Fruit fly (Drosophila melanogaster) whole organism, embryonic: ENCODE measurements around the gene D.
A peak's percentile ranks its signal among the peaks of the same experiment; 100 is the strongest.

Experiments
- Ada2b ChIP-seq: fragments of 200-800 bp; sonication (Bioruptor generic); IDR thresholded peaks from 2 replicates; pipeline ENCODE4 v1.3.6; 2022; ENCODE audit warnings: missing biosample characterization, missing genetic modification characterization
- Asciz ChIP-seq: fragments of 200-800 bp; sonication (Bioruptor generic); optimal IDR thresholded peaks from 2 replicates; lab custom pipeline; 2017; ENCODE audit warnings: missing biosample characterization, mild to moderate bottlenecking, missing genetic modification characterization, missing genetic modification reagents
- Atf6 ChIP-seq: fragments of 200-800 bp; sonication (Bioruptor generic); IDR thresholded peaks from 2 replicates; pipeline ENCODE4 v1.3.6; 2022; ENCODE audit warnings: missing biosample characterization, missing genetic modification characterization
- C15 ChIP-seq: fragments of 200-800 bp; sonication (Bioruptor generic); IDR thresholded peaks from 3 replicates; pipeline ENCODE4 v1.3.6; 2022; ENCODE audit warnings: missing biosample characterization, missing genetic modification characterization
- CG10147 ChIP-seq: fragments of 200-800 bp; sonication (Bioruptor generic); optimal IDR thresholded peaks from 2 replicates; lab custom pipeline; 2019; ENCODE audit warnings: missing biosample characterization, mild to moderate bottlenecking, missing genetic modification characterization, moderate library complexity
- CG10565 ChIP-seq: fragments of 200-800 bp; sonication (Bioruptor generic); optimal IDR thresholded peaks from 3 replicates; lab custom pipeline; 2016; ENCODE audit warnings: missing biosample characterization, mild to moderate bottlenecking, missing genetic modification characterization
- CG10654 ChIP-seq: fragments of 200-800 bp; sonication (Bioruptor generic); optimal IDR thresholded peaks from 2 replicates; lab custom pipeline; 2016; ENCODE audit warnings: missing biosample characterization, missing genetic modification characterization
- CG1233 ChIP-seq: fragments of 200-800 bp; sonication (Bioruptor generic); optimal IDR thresholded peaks from 4 replicates; lab custom pipeline; 2018; ENCODE audit warnings: missing biosample characterization, mild to moderate bottlenecking, missing genetic modification characterization
- CG13287 ChIP-seq: fragments of 200-800 bp; sonication (Bioruptor generic); IDR thresholded peaks from 2 replicates; pipeline ENCODE4 v1.3.6; 2022; ENCODE audit warnings: missing biosample characterization, missing genetic modification characterization; ENCODE audit not compliant: partially characterized antibody
- CG14050 ChIP-seq: fragments of 200-800 bp; sonication (Bioruptor generic); IDR thresholded peaks from 3 replicates; pipeline ENCODE4 v1.3.6; 2022; ENCODE audit warnings: missing biosample characterization, missing genetic modification characterization
- CG15269 ChIP-seq: fragments of 200-800 bp; sonication (Bioruptor generic); optimal IDR thresholded peaks from 2 replicates; lab custom pipeline; 2018; ENCODE audit warnings: missing biosample characterization, mild to moderate bottlenecking, missing genetic modification characterization, moderate library complexity
- CG17328 ChIP-seq: fragments of 200-800 bp; sonication (Bioruptor generic); IDR thresholded peaks from 2 replicates; pipeline ENCODE4 v1.3.6; 2022; ENCODE audit warnings: missing biosample characterization, missing genetic modification characterization
- CG17359 ChIP-seq: fragments of 200-800 bp; sonication (Bioruptor generic); optimal IDR thresholded peaks from 3 replicates; lab custom pipeline; 2018; ENCODE audit warnings: missing biosample characterization, mild to moderate bottlenecking, missing genetic modification characterization, moderate library complexity
- CG1792 ChIP-seq: fragments of 200-800 bp; sonication (Bioruptor generic); optimal IDR thresholded peaks from 2 replicates; lab custom pipeline; 2016; ENCODE audit warnings: missing biosample characterization, missing genetic modification characterization
- CG2875 ChIP-seq: fragments of 200-800 bp; sonication (Bioruptor generic); optimal IDR thresholded peaks from 2 replicates; lab custom pipeline; 2017; ENCODE audit warnings: missing biosample characterization, mild to moderate bottlenecking, missing genetic modification characterization, missing genetic modification reagents
- CG31441 ChIP-seq: fragments of 200-800 bp; sonication (Bioruptor generic); IDR thresholded peaks from 2 replicates; pipeline ENCODE4 v1.3.6; 2022; ENCODE audit warnings: missing biosample characterization, missing genetic modification characterization
- CG33213 ChIP-seq: fragments of 200-800 bp; sonication (Bioruptor generic); optimal IDR thresholded peaks from 3 replicates; lab custom pipeline; 2016; ENCODE audit warnings: missing biosample characterization, missing genetic modification characterization
- CG4328 ChIP-seq: fragments of 200-800 bp; sonication (Bioruptor generic); optimal IDR thresholded peaks from 3 replicates; lab custom pipeline; 2017; ENCODE audit warnings: missing biosample characterization, missing genetic modification reagents, missing genetic modification characterization
- CG6254 ChIP-seq: fragments of 200-800 bp; sonication (Bioruptor generic); optimal IDR thresholded peaks from 3 replicates; lab custom pipeline; 2017; ENCODE audit warnings: mild to moderate bottlenecking, missing biosample characterization, missing genetic modification reagents, missing genetic modification characterization
- CG6683 ChIP-seq: fragments of 200-800 bp; sonication (Bioruptor generic); optimal IDR thresholded peaks from 2 replicates; lab custom pipeline; 2017; ENCODE audit warnings: missing biosample characterization, mild to moderate bottlenecking, missing genetic modification characterization, missing genetic modification reagents
- CG6765 ChIP-seq: fragments of 200-800 bp; sonication (Bioruptor generic); optimal IDR thresholded peaks from 3 replicates; lab custom pipeline; 2017; ENCODE audit warnings: missing biosample characterization, mild to moderate bottlenecking, missing genetic modification characterization
- CG7928 ChIP-seq: fragments of 200-800 bp; sonication (Bioruptor generic); optimal IDR thresholded peaks from 2 replicates; lab custom pipeline; 2017; ENCODE audit warnings: missing biosample characterization, mild to moderate bottlenecking, missing genetic modification characterization
- CG8281 ChIP-seq: fragments of 200-800 bp; sonication (Bioruptor generic); optimal IDR thresholded peaks from 2 replicates; lab custom pipeline; 2018; ENCODE audit warnings: missing biosample characterization, mild to moderate bottlenecking, missing genetic modification characterization, moderate library complexity
- CG9797 ChIP-seq: fragments of 200-800 bp; sonication (Bioruptor generic); optimal IDR thresholded peaks from 3 replicates; lab custom pipeline; 2018; ENCODE audit warnings: missing biosample characterization, mild to moderate bottlenecking, missing genetic modification characterization
- D19B ChIP-seq: fragments of 200-800 bp; sonication (Bioruptor generic); optimal IDR thresholded peaks from 2 replicates; lab custom pipeline; 2017; ENCODE audit warnings: missing biosample characterization, mild to moderate bottlenecking, missing genetic modification characterization
- Ets65A ChIP-seq: fragments of 200-800 bp; sonication (Bioruptor generic); peaks from one replicate; lab custom pipeline; 2016; ENCODE audit warnings: missing biosample characterization, missing genetic modification characterization
- HLH4C ChIP-seq: fragments of 200-800 bp; sonication (Bioruptor generic); IDR thresholded peaks from 3 replicates; pipeline ENCODE4 v1.3.6; 2022; ENCODE audit warnings: missing biosample characterization, missing genetic modification characterization; ENCODE audit not compliant: partially characterized antibody
- Hand ChIP-seq: fragments of 200-800 bp; sonication (Bioruptor generic); optimal IDR thresholded peaks from 2 replicates; lab custom pipeline; 2017; ENCODE audit warnings: mild to moderate bottlenecking, missing biosample characterization, missing genetic modification reagents, missing genetic modification characterization
- Hey ChIP-seq: fragments of 200-800 bp; sonication (Bioruptor generic); optimal IDR thresholded peaks from 3 replicates; lab custom pipeline; 2018; ENCODE audit warnings: missing biosample characterization, mild to moderate bottlenecking, missing genetic modification characterization
- Hmr ChIP-seq: fragments of 200-800 bp; sonication (Bioruptor generic); optimal IDR thresholded peaks from 3 replicates; lab custom pipeline; 2017; ENCODE audit warnings: mild to moderate bottlenecking, missing biosample characterization, missing genetic modification reagents, missing genetic modification characterization
- Jarid2 ChIP-seq: fragments of 200-800 bp; sonication (Bioruptor generic); optimal IDR thresholded peaks from 3 replicates; lab custom pipeline; 2017; ENCODE audit warnings: mild to moderate bottlenecking, missing biosample characterization, missing genetic modification reagents, missing genetic modification characterization
- Mes4 ChIP-seq: fragments of 200-800 bp; sonication (Bioruptor generic); optimal IDR thresholded peaks from 2 replicates; lab custom pipeline; 2016; ENCODE audit warnings: missing biosample characterization, missing genetic modification characterization
- Rfx ChIP-seq: fragments of 200-800 bp; sonication (Bioruptor generic); IDR thresholded peaks from 2 replicates; pipeline ENCODE4 v1.3.6; 2022; ENCODE audit warnings: missing biosample characterization, missing genetic modification characterization
- cato ChIP-seq: fragments of 200-800 bp; sonication (Bioruptor generic); optimal IDR thresholded peaks from 2 replicates; lab custom pipeline; 2016; ENCODE audit warnings: missing biosample characterization, missing genetic modification characterization, borderline replicate concordance
- dan ChIP-seq: fragments of 200-800 bp; sonication (Bioruptor generic); IDR thresholded peaks from 2 replicates; pipeline ENCODE4 v1.3.6; 2022; ENCODE audit warnings: missing biosample characterization, missing genetic modification characterization
- danr ChIP-seq: fragments of 200-800 bp; sonication (Bioruptor generic); IDR thresholded peaks from 2 replicates; pipeline ENCODE4 v1.3.6; 2022; ENCODE audit warnings: missing biosample characterization, missing genetic modification characterization
- dati ChIP-seq: fragments of 200-800 bp; sonication (Bioruptor generic); IDR thresholded peaks from 2 replicates; pipeline ENCODE4 v1.3.6; 2022; ENCODE audit warnings: missing biosample characterization, missing genetic modification characterization
- disco-r ChIP-seq: fragments of 200-800 bp; sonication (Bioruptor generic); optimal IDR thresholded peaks from 2 replicates; lab custom pipeline; 2016; ENCODE audit warnings: missing biosample characterization, missing genetic modification characterization
- fd64A ChIP-seq: fragments of 200-800 bp; sonication (Bioruptor generic); optimal IDR thresholded peaks from 3 replicates; lab custom pipeline; 2018; ENCODE audit warnings: missing biosample characterization, mild to moderate bottlenecking, missing genetic modification characterization
- fd96Cb ChIP-seq: fragments of 200-800 bp; sonication (Bioruptor generic); optimal IDR thresholded peaks from 2 replicates; lab custom pipeline; 2018; ENCODE audit warnings: missing biosample characterization, mild to moderate bottlenecking, missing genetic modification characterization, moderate library complexity
- ftz-f1 ChIP-seq: fragments of 200-800 bp; sonication (Bioruptor generic); optimal IDR thresholded peaks from 2 replicates; lab custom pipeline; 2016; ENCODE audit warnings: missing biosample characterization, missing genetic modification characterization
- grn ChIP-seq: fragments of 200-800 bp; sonication (Bioruptor generic); optimal IDR thresholded peaks from 3 replicates; lab custom pipeline; 2017; ENCODE audit warnings: missing biosample characterization, missing genetic modification characterization
- prd ChIP-seq, 3 experiments: fragments of >200 bp in 2 of 3; fragments of 200-800 bp in 1 of 3; sonication (Bioruptor generic) in 1 of 3; optimal IDR thresholded peaks in 2 of 3; IDR thresholded peaks in 1 of 3; 2 replicates in 2 of 3; 3 replicates in 1 of 3; pipeline versions ENCODE4 v1.3.6 to Lab custom; 2017 to 2022; ENCODE audit warnings: missing biosample characterization in 1 of 3, missing genetic modification characterization in 1 of 3
- repo ChIP-seq: fragments of 200-800 bp; sonication (Bioruptor generic); optimal IDR thresholded peaks from 2 replicates; lab custom pipeline; 2016; ENCODE audit warnings: missing biosample characterization, missing genetic modification characterization
- tgo ChIP-seq: fragments of 200-800 bp; sonication (Bioruptor generic); IDR thresholded peaks from 3 replicates; pipeline ENCODE4 v1.3.6; 2022; ENCODE audit warnings: missing biosample characterization, missing genetic modification characterization
- tll ChIP-seq, 2 experiments: fragments of 200-800 bp in 1 of 2; fragments of >200 bp in 1 of 2; sonication (Bioruptor generic) in 1 of 2; optimal IDR thresholded peaks; 2 replicates each; lab custom pipeline; 2017 to 2019; ENCODE audit warnings: missing biosample characterization in 2 of 2, missing genetic modification characterization in 2 of 2, mild to moderate bottlenecking in 1 of 2, moderate library complexity in 1 of 2
- toy ChIP-seq: fragments of 200-800 bp; sonication (Bioruptor generic); IDR thresholded peaks from 2 replicates; pipeline ENCODE4 v1.3.6; 2022; ENCODE audit warnings: missing biosample characterization, missing genetic modification characterization
- vfl ChIP-seq: fragments of 200-800 bp; sonication (Bioruptor generic); optimal IDR thresholded peaks from 2 replicates; lab custom pipeline; 2016; ENCODE audit warnings: missing biosample characterization, missing genetic modification characterization
- vnd ChIP-seq: fragments of 200-800 bp; sonication (Bioruptor generic); IDR thresholded peaks from 3 replicates; pipeline ENCODE4 v1.3.6; 2022; ENCODE audit warnings: missing biosample characterization, missing genetic modification characterization; ENCODE audit not compliant: partially characterized antibody

D gene

DNA sequence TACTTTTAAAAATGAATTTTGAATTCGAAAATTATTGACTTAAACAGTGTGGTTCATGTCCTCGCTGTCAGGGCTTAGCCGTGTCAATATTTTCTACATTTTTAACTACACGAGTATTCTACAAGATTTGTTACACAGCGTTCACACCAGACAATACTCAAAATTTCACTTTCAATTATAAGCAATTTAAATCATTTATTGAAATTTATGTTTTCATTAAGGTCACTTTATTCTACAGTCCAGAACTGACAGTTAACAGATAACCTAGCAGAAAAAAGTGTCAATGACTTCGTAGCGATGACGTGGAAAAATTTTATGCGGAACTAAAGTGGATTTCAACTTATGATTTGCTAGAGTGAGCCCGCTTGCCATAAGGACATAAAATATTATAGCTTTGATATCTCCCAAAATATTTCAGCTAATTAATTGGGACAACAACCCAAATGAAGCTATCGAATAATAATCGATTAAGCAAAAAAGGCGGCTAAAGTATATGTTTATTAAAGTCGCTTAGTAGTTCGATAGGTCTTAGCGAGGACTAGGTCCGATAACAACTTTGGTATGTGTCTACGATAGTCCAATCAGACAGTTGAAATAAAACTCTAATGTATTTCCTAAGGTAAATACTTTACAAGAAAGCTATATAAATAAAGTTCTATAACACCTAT is 11.7 kb upstream of the D start (continued):
- no peak for TF ChIP-seq Hmr (GFP tag; lab: Kevin White, UChicago)
- TF ChIP-seq grn = no peak
- TF ChIP-seq C15 = no peak
- TF ChIP-seq Jarid2 (GFP tag; lab: Kevin White, UChicago) = no peak
- TF ChIP-seq Atf6 (GFP tag; lab: Robert Waterston, UW) = peak; percentile 80
- TF ChIP-seq CG14050 (GFP tag; lab: Robert Waterston, UW) = peak; percentile 66
- no peak for TF ChIP-seq Asciz
- TF ChIP-seq CG1233 (GFP tag; lab: Kevin White, UChicago) = peak; percentile 36
- peak; percentile 37 for TF ChIP-seq CG10147
- TF ChIP-seq CG17359 (tag; lab: Kevin White, UChicago) = peak; percentile 40
- peak; percentile 2 for TF ChIP-seq repo
- TF ChIP-seq CG7928 (GFP tag; lab: Kevin White, UChicago) = no peak
- TF ChIP-seq Hand (GFP tag; lab: Kevin White, UChicago) = no peak
- TF ChIP-seq CG17328 = peak; percentile 89
- no peak for TF ChIP-seq Ets65A (GFP tag; lab: Kevin White, UChicago)
- TF ChIP-seq D19B = peak; percentile 2
- no peak for TF ChIP-seq CG6765 (GFP tag; lab: Kevin White, UChicago)
- peak; percentile 23; the same call in 1 of the 2 replicates for TF ChIP-seq CG31441 (GFP tag; lab: Robert Waterston, UW)
- no peak for TF ChIP-seq vnd (GFP tag; lab: Robert Waterston, UW)
- no peak for TF ChIP-seq cato (GFP tag; lab: Kevin White, UChicago)
- no peak for TF ChIP-seq dati (GFP tag; lab: Robert Waterston, UW)
- no peak for TF ChIP-seq CG15269 (tag; lab: Kevin White, UChicago)
- no peak for TF ChIP-seq CG2875 (GFP tag; lab: Kevin White, UChicago)
- TF ChIP-seq tgo = peak; percentile 75
- no peak for TF ChIP-seq Mes4 (GFP tag; lab: Kevin White, UChicago)
- TF ChIP-seq CG4328 (GFP tag; lab: Kevin White, UChicago) = no peak
- peak; percentile 18 for TF ChIP-seq CG1792 (GFP tag; lab: Kevin White, UChicago)
- TF ChIP-seq prd (optimal IDR thresholded peaks at IDR 0.05; lab: Kevin White, UChicago) = no peak
- peak; percentile 63 for TF ChIP-seq prd (GFP tag; IDR thresholded peaks at IDR 0.05; lab: Robert Waterston, UW)
- no peak for TF ChIP-seq CG8281 (tag; lab: Kevin White, UChicago)
- TF ChIP-seq CG9797 (GFP tag; lab: Kevin White, UChicago) = no peak
- TF ChIP-seq CG33213 = peak; percentile 7
- peak; percentile 69 for TF ChIP-seq HLH4C (GFP tag; lab: Robert Waterston, UW)
- TF ChIP-seq toy (GFP tag; lab: Robert Waterston, UW) = no peak
- peak; percentile 61; the same call in 1 of the 2 replicates for TF ChIP-seq Ada2b
- peak; percentile 6 for TF ChIP-seq CG6254 (GFP tag; lab: Kevin White, UChicago)
- peak; percentile 83 for TF ChIP-seq Rfx (GFP tag; lab: Robert Waterston, UW)
- no peak for TF ChIP-seq Hey (tag; lab: Kevin White, UChicago)
- TF ChIP-seq CG10565 = no peak
- peak in 1 of 2 experiments; percentile 9 for TF ChIP-seq tll (GFP tag; optimal IDR thresholded peaks at IDR 0.05; lab: Kevin White, UChicago)
- no peak; the same call in 1 of the 2 replicates for TF ChIP-seq CG13287 (GFP tag; lab: Robert Waterston, UW)
- TF ChIP-seq ftz-f1 = no peak
- TF ChIP-seq CG6683 = no peak
- TF ChIP-seq dan (GFP tag; lab: Robert Waterston, UW) = no peak
- peak; percentile 42; the same call in 1 of the 2 replicates for TF ChIP-seq danr (GFP tag; lab: Robert Waterston, UW)
- TF ChIP-seq disco-r (GFP tag; lab: Kevin White, UChicago) = no peak
- TF ChIP-seq vfl (GFP tag; lab: Kevin White, UChicago) = no peak
- peak; percentile 64 for TF ChIP-seq fd96Cb (tag; lab: Kevin White, UChicago)
- TF ChIP-seq CG10654 = peak; percentile 28
- TF ChIP-seq fd64A (GFP tag; lab: Kevin White, UChicago) = no peak
